Worm (Caenorhabditis elegans): Measurements from ENCODE around the gene srlf-30.

ce11 chrIV:10851833-10852232, 48.4 kb upstream of the srlf-30 start, which contains the start of gene T11G6.4:
- no peak for TF ChIP-seq W03F9.2 (tag; optimal IDR thresholded peaks at IDR 0.05)
- TF ChIP-seq him-1 (tag; optimal IDR thresholded peaks at IDR 0.05) = no peak
